Fruit fly (Drosophila melanogaster) ovary, adult (tissue): ENCODE measurements around the gene Targ2.
A peak's percentile ranks its signal among the peaks of the same experiment; 100 is the strongest.

ENCODE experiments used
- CG17801 ChIP-seq: fragments of 200-800 bp; optimal IDR thresholded peaks from 2 replicates; lab custom pipeline; 2019; ENCODE audit warnings: missing biosample characterization, mild to moderate bottlenecking, missing genetic modification characterization, moderate library complexity; ENCODE audit not compliant: partially characterized antibody

Gene Targ2

dm6 chr3L:21192024-21192423 lies 11.0 kb downstream of the Targ2 start:
- TF ChIP-seq CG17801 (GFP tag; lab: Kevin White, UChicago), result no peak

dm6 chr3L:21186487-21186886 lies 16.5 kb downstream of the Targ2 start:
- no peak for TF ChIP-seq CG17801 (GFP tag; lab: Kevin White, UChicago)

dm6 chr3L:21185622-21186021 lies 17.4 kb downstream of the Targ2 start:
- TF ChIP-seq CG17801 (GFP tag; lab: Kevin White, UChicago), result no peak

- TF ChIP-seq CG17801 (GFP tag; lab: Kevin White, UChicago), result no peak
These were observed 26.0 kb downstream of the Targ2 start for dm6 chr3L:21176935-21177581.

dm6 chr3L:21176276-21176934 lies 26.6 kb downstream of the Targ2 start:
- TF ChIP-seq CG17801 (GFP tag; lab: Kevin White, UChicago), result no peak

dm6 chr3L:21175531-21176271 lies 27.3 kb downstream of the Targ2 start:
- TF ChIP-seq CG17801 (GFP tag; lab: Kevin White, UChicago), result no peak

- no peak for TF ChIP-seq CG17801 (GFP tag; lab: Kevin White, UChicago)
These were observed 28.1 kb downstream of the Targ2 start for dm6 chr3L:21174962-21175361.

dm6 chr3L:21172527-21173253 lies 30.3 kb downstream of the Targ2 start, which contains the start of the genes chb and AsnS:
Gene chb, plus strand, starts transcription at chr3L:21172853.
Gene AsnS, plus strand, starts transcription at chr3L:21173118.
- peak; percentile 93 for TF ChIP-seq CG17801 (GFP tag; lab: Kevin White, UChicago)

dm6 chr3L:21171905-21172304 lies 31.1 kb downstream of the Targ2 start, which contains the start of gene Ac78C:
Gene Ac78C, minus strand, starts transcription at chr3L:21171930.
- TF ChIP-seq CG17801 (GFP tag; lab: Kevin White, UChicago), result peak; percentile 90
